Worm (Caenorhabditis elegans): ENCODE measurements around the gene K02G10.5.

DNA sequence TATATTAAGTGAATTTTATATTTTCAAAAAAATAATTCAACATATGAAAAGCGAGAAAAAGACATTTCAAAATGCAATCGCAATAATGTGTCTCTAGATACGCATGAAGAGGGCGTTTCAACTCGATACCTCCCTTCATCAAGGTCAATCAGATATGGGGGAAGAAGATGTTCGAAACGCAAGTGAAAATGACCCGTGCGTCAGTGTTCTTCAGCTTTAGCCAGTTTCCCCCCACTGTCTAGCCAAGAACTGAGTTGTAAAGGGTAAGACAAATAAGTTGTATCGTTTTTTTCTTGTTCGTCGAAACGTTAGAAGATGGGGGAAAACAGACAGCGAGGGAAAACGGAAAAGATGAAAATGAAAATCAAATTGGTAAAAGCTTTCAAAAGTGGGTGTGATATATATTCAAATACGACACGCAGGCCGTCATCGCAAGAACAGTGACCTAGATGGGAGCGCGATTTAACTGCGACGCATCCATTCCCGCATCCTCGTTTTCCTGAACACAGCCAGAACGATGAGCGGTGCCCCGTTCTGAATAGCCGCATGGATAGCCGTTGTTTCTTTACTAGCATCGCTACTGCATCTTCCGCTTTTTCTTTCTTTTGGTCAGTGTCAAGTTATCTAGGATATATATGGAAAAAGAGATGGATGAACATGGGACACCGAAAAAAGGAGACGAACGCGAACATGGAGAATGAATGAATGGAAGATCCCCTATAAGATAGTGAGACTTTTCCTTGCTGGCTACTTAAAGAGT, 3.8 kb upstream of the K02G10.5 start:
- TF ChIP-seq pat-9 (tag; optimal IDR thresholded peaks at IDR 0.05) (no peak), F13H6.1 (tag; optimal IDR thresholded peaks at IDR 0.05) (no peak), ttx-3 (tag; optimal IDR thresholded peaks at IDR 0.05) (no peak), tbx-7 (tag; optimal IDR thresholded peaks at IDR 0.05) (no peak), K09A11.1 (tag; optimal IDR thresholded peaks at IDR 0.05; ENCODE audit: insufficient read depth) (no peak), ama-1 (optimal IDR thresholded peaks at IDR 0.05) (no peak), tbx-2 (tag; optimal IDR thresholded peaks at IDR 0.05) (no peak), lin-11 (tag; optimal IDR thresholded peaks at IDR 0.05) (no peak), hlh-8 (tag; optimal IDR thresholded peaks at IDR 0.05) (no peak), hlh-6 (tag; optimal IDR thresholded peaks at IDR 0.05) (no peak), madf-2 (tag; optimal IDR thresholded peaks at IDR 0.05) (no peak), nhr-11 (tag; optimal IDR thresholded peaks at IDR 0.05) (no peak), fkh-10 (GFP tag; optimal IDR thresholded peaks at IDR 0.05) (no peak)
